Fruit fly (Drosophila melanogaster) whole organism, pupa: Measurements from ENCODE around the gene Irp-1B.
A peak's percentile ranks its signal among the peaks of the same experiment; 100 is the strongest.

Experiments used
- CG17806 ChIP-seq: fragments of 200-800 bp; sonication (Bioruptor generic); optimal IDR thresholded peaks from 2 replicates; lab custom pipeline; 2018; ENCODE audit warnings: missing biosample characterization, mild to moderate bottlenecking, missing genetic modification characterization, moderate library complexity
- CG32121 ChIP-seq: fragments of 200-800 bp; sonication (Bioruptor generic); IDR thresholded peaks from 2 replicates; pipeline ENCODE4 v1.3.6; 2022; ENCODE audit warnings: missing biosample characterization, missing genetic modification characterization

DNA sequence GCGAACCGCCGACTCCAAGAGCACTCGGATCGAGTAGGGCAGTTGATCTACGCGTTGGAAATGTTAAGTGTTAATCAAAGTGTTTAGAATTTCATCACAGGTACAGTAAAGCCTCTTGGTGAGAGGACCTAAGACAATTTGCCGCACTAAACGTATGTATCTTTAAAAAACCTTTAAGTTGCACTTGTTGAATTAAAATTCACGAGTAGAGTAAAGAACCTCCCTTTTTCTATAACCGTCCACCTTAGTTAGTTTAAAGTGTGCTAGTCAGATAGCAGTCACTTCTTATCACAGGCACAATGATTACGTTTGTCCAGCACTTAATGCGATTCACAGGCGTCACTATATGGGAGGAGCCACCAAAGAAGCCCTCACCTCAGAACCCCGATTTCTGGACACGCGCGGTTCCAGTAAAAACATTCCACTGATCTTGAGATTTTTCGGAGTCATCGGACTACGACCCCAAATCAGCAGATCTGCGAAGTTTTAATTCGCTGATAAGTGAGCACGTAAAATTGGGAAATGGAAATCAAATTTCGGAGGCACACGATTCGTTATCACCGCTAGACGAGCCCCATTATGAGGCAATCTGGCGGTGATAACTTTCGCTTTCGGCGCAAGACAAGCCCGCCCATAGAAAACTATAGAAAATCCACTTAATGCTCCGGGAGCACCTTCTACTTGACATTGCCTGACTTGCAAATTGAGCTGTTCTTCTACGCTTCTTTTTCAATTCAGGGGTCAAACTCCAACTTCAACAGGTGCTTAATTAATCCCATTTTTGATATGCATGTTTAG lies 718 bp downstream of the Irp-1B start:
- peak; percentile 34 for TF ChIP-seq CG17806
- peak; percentile 74; the same call in 1 of the 2 replicates for TF ChIP-seq CG32121 (GFP tag; lab: Robert Waterston, UW)
